Fruit fly (Drosophila melanogaster) whole organism, embryonic: Measurements from ENCODE around the gene CG11560.
A peak's percentile ranks its signal among the peaks of the same experiment; 100 is the strongest.

Experiments
- Abd-B ChIP-seq: fragments of 200-800 bp; sonication (Bioruptor generic); optimal IDR thresholded peaks from 2 replicates; lab custom pipeline; 2018; ENCODE audit warnings: missing biosample characterization, mild to moderate bottlenecking, missing genetic modification characterization, moderate library complexity
- Antp ChIP-seq: fragments of 200-800 bp; sonication (Bioruptor generic); optimal IDR thresholded peaks from 3 replicates; lab custom pipeline; 2016; ENCODE audit warnings: missing biosample characterization, missing genetic modification characterization
- BEAF-32 ChIP-seq: fragments of 200-800 bp; sonication (Bioruptor generic); optimal IDR thresholded peaks from 3 replicates; lab custom pipeline; 2017; ENCODE audit warnings: missing biosample characterization, missing genetic modification characterization, mild to moderate bottlenecking, moderate library complexity, missing genetic modification reagents
- CG10209 ChIP-seq: fragments of 200-800 bp; sonication (Bioruptor generic); optimal IDR thresholded peaks from 3 replicates; lab custom pipeline; 2017; ENCODE audit warnings: missing biosample characterization, mild to moderate bottlenecking, missing genetic modification characterization, missing genetic modification reagents
- CG10431 ChIP-seq: fragments of 200-800 bp; sonication (Bioruptor generic); optimal IDR thresholded peaks from 3 replicates; lab custom pipeline; 2018; ENCODE audit warnings: missing biosample characterization, mild to moderate bottlenecking, missing genetic modification characterization
- CG10959 ChIP-seq: fragments of 200-800 bp; sonication (Bioruptor generic); IDR thresholded peaks from 2 replicates; pipeline ENCODE4 v1.3.6; 2022; ENCODE audit warnings: missing biosample characterization, missing genetic modification characterization
- CG1233 ChIP-seq: fragments of 200-800 bp; sonication (Bioruptor generic); optimal IDR thresholded peaks from 4 replicates; lab custom pipeline; 2018; ENCODE audit warnings: missing biosample characterization, mild to moderate bottlenecking, missing genetic modification characterization
- CG12659 ChIP-seq: fragments of 200-800 bp; sonication (Bioruptor generic); optimal IDR thresholded peaks from 3 replicates; lab custom pipeline; 2017; ENCODE audit warnings: mild to moderate bottlenecking, missing biosample characterization, missing genetic modification reagents, missing genetic modification characterization
- CG14014 ChIP-seq: fragments of 200-800 bp; sonication (Bioruptor generic); IDR thresholded peaks from 2 replicates; pipeline ENCODE4 v1.3.6; 2022; ENCODE audit warnings: missing biosample characterization, missing genetic modification characterization
- CG15269 ChIP-seq: fragments of 200-800 bp; sonication (Bioruptor generic); optimal IDR thresholded peaks from 2 replicates; lab custom pipeline; 2018; ENCODE audit warnings: missing biosample characterization, mild to moderate bottlenecking, missing genetic modification characterization, moderate library complexity
- CG1602 ChIP-seq: fragments of 200-800 bp; sonication (Bioruptor generic); optimal IDR thresholded peaks from 3 replicates; lab custom pipeline; 2016; ENCODE audit warnings: missing biosample characterization, missing genetic modification characterization
- CG1832 ChIP-seq: fragments of 200-800 bp; sonication (Bioruptor generic); optimal IDR thresholded peaks from 2 replicates; lab custom pipeline; 2017; ENCODE audit warnings: missing biosample characterization, mild to moderate bottlenecking, missing genetic modification characterization, inconsistent platforms
- CG18476 ChIP-seq: fragments of 200-800 bp; sonication (Bioruptor generic); optimal IDR thresholded peaks from 2 replicates; lab custom pipeline; 2016; ENCODE audit warnings: missing biosample characterization, mild to moderate bottlenecking, missing genetic modification characterization
- CG30403 ChIP-seq: fragments of 200-800 bp; sonication (Bioruptor generic); optimal IDR thresholded peaks from 3 replicates; lab custom pipeline; 2016; ENCODE audit warnings: missing biosample characterization, missing genetic modification characterization
- CG31388 ChIP-seq: fragments of 200-800 bp; sonication (Bioruptor generic); optimal IDR thresholded peaks from 2 replicates; lab custom pipeline; 2016; ENCODE audit warnings: missing biosample characterization, missing genetic modification characterization
- CG32532 ChIP-seq: fragments of 200-800 bp; sonication (Bioruptor generic); IDR thresholded peaks from 2 replicates; pipeline ENCODE4 v1.3.6; 2022; ENCODE audit warnings: missing biosample characterization, missing genetic modification characterization
- CG3838 ChIP-seq: fragments of 200-800 bp; sonication (Bioruptor generic); optimal IDR thresholded peaks from 3 replicates; lab custom pipeline; 2016; ENCODE audit warnings: missing biosample characterization, missing genetic modification characterization
- CG6791 ChIP-seq: fragments of 200-800 bp; sonication (Bioruptor generic); IDR thresholded peaks from 3 replicates; pipeline ENCODE4 v1.3.6; 2022; ENCODE audit warnings: missing biosample characterization, missing genetic modification characterization; ENCODE audit not compliant: partially characterized antibody
- CG9932 ChIP-seq: fragments of 200-800 bp; sonication (Bioruptor generic); IDR thresholded peaks from 2 replicates; pipeline ENCODE4 v1.3.6; 2022; ENCODE audit warnings: missing biosample characterization, missing genetic modification characterization
- D ChIP-seq, 2 experiments: fragments of 200-800 bp in 1 of 2; fragments of >200 bp in 1 of 2; sonication (Bioruptor generic) in 1 of 2; optimal IDR thresholded peaks; 2 replicates in 1 of 2; 3 replicates in 1 of 2; lab custom pipeline; 2017; ENCODE audit warnings: mild to moderate bottlenecking in 1 of 2, missing biosample characterization in 1 of 2, missing genetic modification characterization in 1 of 2, missing genetic modification reagents in 1 of 2
- Dad ChIP-seq: fragments of 200-800 bp; sonication (Bioruptor generic); optimal IDR thresholded peaks from 3 replicates; lab custom pipeline; 2016; ENCODE audit warnings: missing biosample characterization, missing genetic modification characterization
- Fer2 ChIP-seq: fragments of 200-800 bp; sonication (Bioruptor generic); optimal IDR thresholded peaks from 2 replicates; lab custom pipeline; 2018; ENCODE audit warnings: missing biosample characterization, mild to moderate bottlenecking, missing genetic modification characterization, moderate library complexity
- H15 ChIP-seq: fragments of 200-800 bp; sonication (Bioruptor generic); IDR thresholded peaks from 3 replicates; pipeline ENCODE4 v1.3.6; 2022; ENCODE audit warnings: missing biosample characterization, missing genetic modification characterization
- H2.0 ChIP-seq: fragments of 200-800 bp; sonication (Bioruptor generic); IDR thresholded peaks from 2 replicates; pipeline ENCODE4 v1.3.6; 2022; ENCODE audit warnings: missing biosample characterization, missing genetic modification characterization
- HLH3B ChIP-seq: fragments of 200-800 bp; sonication (Bioruptor generic); IDR thresholded peaks from 2 replicates; pipeline ENCODE4 v1.3.6; 2022; ENCODE audit warnings: missing biosample characterization, missing genetic modification characterization
- HLH54F ChIP-seq: fragments of 200-800 bp; sonication (Bioruptor generic); optimal IDR thresholded peaks from 3 replicates; lab custom pipeline; 2016; ENCODE audit warnings: missing biosample characterization, missing genetic modification characterization
- MESR4 ChIP-seq: fragments of 200-800 bp; sonication (Bioruptor generic); optimal IDR thresholded peaks from 2 replicates; lab custom pipeline; 2018; ENCODE audit warnings: missing biosample characterization, mild to moderate bottlenecking, missing genetic modification characterization, moderate library complexity
- Mes4 ChIP-seq: fragments of 200-800 bp; sonication (Bioruptor generic); optimal IDR thresholded peaks from 2 replicates; lab custom pipeline; 2016; ENCODE audit warnings: missing biosample characterization, missing genetic modification characterization
- NC2α ChIP-seq: fragments of 200-800 bp; sonication (Bioruptor generic); optimal IDR thresholded peaks from 2 replicates; lab custom pipeline; 2016; ENCODE audit warnings: missing biosample characterization, missing genetic modification characterization
- Neu2 ChIP-seq: fragments of 200-800 bp; sonication (Bioruptor generic); optimal IDR thresholded peaks from 3 replicates; lab custom pipeline; 2016; ENCODE audit warnings: missing biosample characterization, missing genetic modification characterization, borderline replicate concordance
- Opbp ChIP-seq: fragments of 200-800 bp; sonication (Bioruptor generic); IDR thresholded peaks from 3 replicates; pipeline ENCODE4 v1.3.6; 2022; ENCODE audit warnings: missing biosample characterization, missing genetic modification characterization; ENCODE audit not compliant: partially characterized antibody
- Sry-β ChIP-seq: fragments of 200-800 bp; sonication (Bioruptor generic); optimal IDR thresholded peaks from 2 replicates; lab custom pipeline; 2018; ENCODE audit warnings: missing biosample characterization, mild to moderate bottlenecking, missing genetic modification characterization, moderate library complexity
- YL-1 ChIP-seq: fragments of 200-800 bp; sonication (Bioruptor generic); optimal IDR thresholded peaks from 3 replicates; lab custom pipeline; 2017; ENCODE audit warnings: missing biosample characterization, mild to moderate bottlenecking, missing genetic modification characterization
- ase ChIP-seq: fragments of 200-800 bp; sonication (Bioruptor generic); IDR thresholded peaks from 3 replicates; pipeline ENCODE4 v1.3.6; 2022; ENCODE audit warnings: missing biosample characterization, missing genetic modification characterization
- dpn ChIP-seq, 2 experiments: fragments of 200-800 bp; sonication (Bioruptor generic); optimal IDR thresholded peaks; 3 replicates each; lab custom pipeline; 2016; ENCODE audit warnings: missing biosample characterization in 2 of 2, missing genetic modification characterization in 2 of 2
- fd64A ChIP-seq: fragments of 200-800 bp; sonication (Bioruptor generic); optimal IDR thresholded peaks from 3 replicates; lab custom pipeline; 2018; ENCODE audit warnings: missing biosample characterization, mild to moderate bottlenecking, missing genetic modification characterization
- ftz-f1 ChIP-seq: fragments of 200-800 bp; sonication (Bioruptor generic); optimal IDR thresholded peaks from 2 replicates; lab custom pipeline; 2016; ENCODE audit warnings: missing biosample characterization, missing genetic modification characterization
- gfzf ChIP-seq: fragments of 200-800 bp; sonication (Bioruptor generic); optimal IDR thresholded peaks from 2 replicates; lab custom pipeline; 2016; ENCODE audit warnings: missing biosample characterization, mild to moderate bottlenecking, missing genetic modification characterization, moderate library complexity
- gt ChIP-seq: fragments of 200-800 bp; sonication (Bioruptor generic); IDR thresholded peaks from 2 replicates; pipeline ENCODE4 v1.3.6; 2022; ENCODE audit warnings: missing biosample characterization, missing genetic modification characterization
- kay ChIP-seq: fragments of 200-800 bp; sonication (Bioruptor generic); optimal IDR thresholded peaks from 2 replicates; lab custom pipeline; 2016; ENCODE audit warnings: missing biosample characterization, missing genetic modification characterization
- odd ChIP-seq: fragments of 200-800 bp; sonication (Bioruptor generic); optimal IDR thresholded peaks from 2 replicates; lab custom pipeline; 2017; ENCODE audit warnings: missing biosample characterization, mild to moderate bottlenecking, missing genetic modification characterization
- p53 ChIP-seq: fragments of 200-800 bp; sonication (Bioruptor generic); optimal IDR thresholded peaks from 2 replicates; lab custom pipeline; 2016; ENCODE audit warnings: missing biosample characterization, missing genetic modification characterization
- pan ChIP-seq, 4 experiments: fragments of >200 bp in 3 of 4; fragments of 200-800 bp in 1 of 4; sonication (Bioruptor generic) in 1 of 4; optimal IDR thresholded peaks in 3 of 4; IDR thresholded peaks in 1 of 4; 2 replicates each; pipeline versions ENCODE4 v1.3.6 to Lab custom; 2017 to 2022; ENCODE audit warnings: missing biosample characterization in 2 of 4, missing genetic modification characterization in 2 of 4, mixed read lengths in 1 of 4
- pnt ChIP-seq: fragments of 200-800 bp; sonication (Bioruptor generic); optimal IDR thresholded peaks from 3 replicates; lab custom pipeline; 2016; ENCODE audit warnings: missing biosample characterization, missing genetic modification characterization
- trem ChIP-seq: fragments of 200-800 bp; optimal IDR thresholded peaks from 3 replicates; lab custom pipeline; 2019; ENCODE audit warnings: missing biosample characterization, mild to moderate bottlenecking, missing genetic modification characterization, moderate library complexity
- twi ChIP-seq: fragments of 200-800 bp; optimal IDR thresholded peaks from 2 replicates; lab custom pipeline; 2019; ENCODE audit warnings: missing biosample characterization, mild to moderate bottlenecking, missing genetic modification characterization, moderate library complexity
- z ChIP-seq: fragments of 200-800 bp; sonication (Bioruptor generic); IDR thresholded peaks from 3 replicates; pipeline ENCODE4 v1.3.6; 2022; ENCODE audit warnings: missing biosample characterization, missing genetic modification characterization

The CG11560 gene

dm6 chr3L:12081679-12082520 is 37.9 kb upstream of the CG11560 start, which contains the start of gene Sema5c (continued):
- no peak for TF ChIP-seq D (optimal IDR thresholded peaks at IDR 0.05; lab: Kevin White, UChicago)
- peak; percentile 75 for TF ChIP-seq D (GFP tag; optimal IDR thresholded peaks at IDR 0.05; lab: Kevin White, UChicago)
- 0 out of 3 replicates have a peak, but pooled peaks have one; percentile 51 for TF ChIP-seq z (GFP tag; lab: Robert Waterston, UW)
- TF ChIP-seq pan (optimal IDR thresholded peaks at IDR 0.05; lab: Kevin White, UChicago), result no peak
- TF ChIP-seq pan (GFP tag; optimal IDR thresholded peaks at IDR 0.05 in 1 of 2, IDR thresholded peaks at IDR 0.05 in 1 of 2), result peak in 1 of 2 experiments; percentile 51
- TF ChIP-seq MESR4 (GFP tag; lab: Kevin White, UChicago), result no peak
- TF ChIP-seq p53 (GFP tag; lab: Kevin White, UChicago), result peak; percentile 22
- no peak for TF ChIP-seq Mes4 (GFP tag; lab: Kevin White, UChicago)
- TF ChIP-seq dpn (GFP tag; optimal IDR thresholded peaks at IDR 0.05; lab: Kevin White, UChicago), result peak; percentile 5 to 19
- peak; percentile 53 for TF ChIP-seq twi
- no peak for TF ChIP-seq Dad (GFP tag; lab: Kevin White, UChicago)
- TF ChIP-seq fd64A (GFP tag; lab: Kevin White, UChicago), result peak; percentile 30
- TF ChIP-seq Opbp (GFP tag; lab: Robert Waterston, UW), result peak; percentile 50; the same call in 2 of the 3 replicates
- TF ChIP-seq gt (GFP tag; lab: Robert Waterston, UW), result no peak
- TF ChIP-seq ase (GFP tag; lab: Robert Waterston, UW), result peak; percentile 50; the same call in 1 of the 3 replicates
- TF ChIP-seq CG1602 (GFP tag; lab: Kevin White, UChicago), result peak; percentile 69
- no peak; the same call in 2 of the 3 replicates for TF ChIP-seq CG6791
- peak; percentile 17 for TF ChIP-seq Sry-β
- peak; percentile 73 for TF ChIP-seq CG30403 (GFP tag; lab: Kevin White, UChicago)
- TF ChIP-seq H2.0, result peak; percentile 44
- TF ChIP-seq BEAF-32 (GFP tag; lab: Kevin White, UChicago), result no peak
- TF ChIP-seq H15 (GFP tag; lab: Robert Waterston, UW), result 0 out of 3 replicates have a peak, but pooled peaks have one; percentile 39
- peak; percentile 64 for TF ChIP-seq CG32532
- TF ChIP-seq Abd-B, result peak; percentile 57
- peak; percentile 77 for TF ChIP-seq odd
- no peak for TF ChIP-seq CG1832 (GFP tag; lab: Kevin White, UChicago)
- no peak for TF ChIP-seq kay (GFP tag; lab: Kevin White, UChicago)
- peak; percentile 17 for TF ChIP-seq Antp (GFP tag; lab: Kevin White, UChicago)
- no peak for TF ChIP-seq NC2α (GFP tag; lab: Kevin White, UChicago)
- no peak for TF ChIP-seq Fer2
- TF ChIP-seq Neu2 (GFP tag; lab: Kevin White, UChicago), result peak; percentile 19
- TF ChIP-seq CG10209 (GFP tag; lab: Kevin White, UChicago), result peak; percentile 76
- TF ChIP-seq CG12659 (GFP tag; lab: Kevin White, UChicago), result peak; percentile 79
- TF ChIP-seq HLH3B (GFP tag; lab: Robert Waterston, UW), result peak; percentile 34; the same call in 1 of the 2 replicates
- TF ChIP-seq HLH54F (GFP tag; lab: Kevin White, UChicago), result peak; percentile 11
- TF ChIP-seq CG18476, result no peak
- peak; percentile 67 for TF ChIP-seq CG15269 (tag; lab: Kevin White, UChicago)
- no peak for TF ChIP-seq CG31388 (GFP tag; lab: Kevin White, UChicago)
- no peak for TF ChIP-seq CG10431 (GFP tag; lab: Kevin White, UChicago)
- TF ChIP-seq CG9932 (GFP tag; lab: Robert Waterston, UW), result peak; percentile 55
- peak; percentile 63 for TF ChIP-seq CG1233 (GFP tag; lab: Kevin White, UChicago)
- TF ChIP-seq pnt (GFP tag; lab: Kevin White, UChicago), result peak; percentile 41
- TF ChIP-seq CG14014, result peak; percentile 42; the same call in 1 of the 2 replicates
- no peak for TF ChIP-seq gfzf (GFP tag; lab: Kevin White, UChicago)
- peak; percentile 16 for TF ChIP-seq CG3838 (GFP tag; lab: Kevin White, UChicago)
- TF ChIP-seq ftz-f1 (GFP tag; lab: Kevin White, UChicago), result peak; percentile 58
- peak; percentile 27 for TF ChIP-seq YL-1 (GFP tag; lab: Kevin White, UChicago)
- TF ChIP-seq CG10959 (GFP tag; lab: Robert Waterston, UW), result no peak; the same call in 1 of the 2 replicates
- TF ChIP-seq trem (tag; lab: Kevin White, UChicago), result peak; percentile 63
